Worm (Caenorhabditis elegans) whole organism, late embryonic: Measurements from ENCODE around the gene srh-38.

Experiments
- F13H6.1 ChIP-seq: sonication (generic microtip); optimal IDR thresholded peaks from 2 replicates; lab custom pipeline; 2016; ENCODE audit warnings: missing genetic modification characterization, missing compliant biosample characterization
- K02D7.2 ChIP-seq: sonication (generic microtip); optimal IDR thresholded peaks from 2 replicates; lab custom pipeline; 2017; ENCODE audit warnings: mild to moderate bottlenecking, missing genetic modification characterization, missing compliant biosample characterization
- K09A11.1 ChIP-seq: sonication (generic microtip); optimal IDR thresholded peaks from 2 replicates; lab custom pipeline; 2017; ENCODE audit warnings: antibody characterized with exemption, mild to moderate bottlenecking, missing genetic modification characterization, missing compliant biosample characterization; ENCODE audit not compliant: insufficient read depth
- Y22D7AL.16 ChIP-seq: sonication (generic microtip); optimal IDR thresholded peaks from 2 replicates; lab custom pipeline; 2016; ENCODE audit warnings: missing genetic modification characterization, missing compliant biosample characterization
- ama-1 ChIP-seq: fragments of 150-350 bp; optimal IDR thresholded peaks from 2 replicates; lab custom pipeline; 2014
- ceh-14 ChIP-seq: sonication (generic microtip); optimal IDR thresholded peaks from 2 replicates; lab custom pipeline; 2016; ENCODE audit warnings: missing genotype, missing genetic modification characterization, missing compliant biosample characterization
- ceh-2 ChIP-seq: sonication (generic microtip); optimal IDR thresholded peaks from 2 replicates; lab custom pipeline; 2016; ENCODE audit warnings: missing genotype, missing genetic modification characterization, missing compliant biosample characterization
- ceh-22 ChIP-seq: sonication (generic microtip); optimal IDR thresholded peaks from 2 replicates; lab custom pipeline; 2017; ENCODE audit warnings: missing biosample characterization, missing genetic modification characterization
- ceh-30 ChIP-seq: fragments of 150-350 bp; optimal IDR thresholded peaks from 2 replicates; lab custom pipeline; 2014; ENCODE audit warnings: missing biosample characterization, missing genetic modification characterization
- ceh-31 ChIP-seq: sonication (generic microtip); optimal IDR thresholded peaks from 2 replicates; lab custom pipeline; 2016; ENCODE audit warnings: missing genetic modification characterization, missing compliant biosample characterization
- dmd-4 ChIP-seq: sonication (generic microtip); optimal IDR thresholded peaks from 2 replicates; lab custom pipeline; 2016; ENCODE audit warnings: borderline replicate concordance, missing genetic modification characterization, missing compliant biosample characterization
- dve-1 ChIP-seq: sonication (generic microtip); optimal IDR thresholded peaks from 2 replicates; lab custom pipeline; 2017; ENCODE audit warnings: antibody characterized with exemption, mild to moderate bottlenecking, missing genetic modification characterization, missing compliant biosample characterization
- elt-2 ChIP-seq: sonication (generic microtip); optimal IDR thresholded peaks from 2 replicates; lab custom pipeline; 2016; ENCODE audit warnings: missing genetic modification reagents, missing genetic modification characterization, missing compliant biosample characterization
- ets-4 ChIP-seq: sonication (generic microtip); optimal IDR thresholded peaks from 2 replicates; lab custom pipeline; 2016; ENCODE audit warnings: missing genetic modification characterization, missing compliant biosample characterization
- eyg-1 ChIP-seq: sonication (generic microtip); optimal IDR thresholded peaks from 2 replicates; lab custom pipeline; 2016; ENCODE audit warnings: missing genotype, missing genetic modification characterization, missing compliant biosample characterization
- fax-1 ChIP-seq: sonication (generic microtip); optimal IDR thresholded peaks from 2 replicates; lab custom pipeline; 2016; ENCODE audit warnings: missing genotype, missing genetic modification characterization, missing compliant biosample characterization
- fkh-10 ChIP-seq: fragments of 150-350 bp; optimal IDR thresholded peaks from 2 replicates; lab custom pipeline; 2014; ENCODE audit warnings: missing biosample characterization, missing genetic modification reagents, missing genetic modification characterization
- hlh-13 ChIP-seq: fragments of 200-800 bp; sonication (Bioruptor generic); optimal IDR thresholded peaks from 2 replicates; lab custom pipeline; 2018; ENCODE audit warnings: mild to moderate bottlenecking, missing genetic modification characterization, missing compliant biosample characterization
- hlh-15 ChIP-seq: sonication (generic microtip); optimal IDR thresholded peaks from 2 replicates; lab custom pipeline; 2016; ENCODE audit warnings: missing genetic modification characterization, missing compliant biosample characterization
- hlh-30 ChIP-seq: sonication (generic microtip); optimal IDR thresholded peaks from 2 replicates; lab custom pipeline; 2017; ENCODE audit warnings: antibody characterized with exemption, missing genetic modification characterization, missing compliant biosample characterization; ENCODE audit not compliant: insufficient read depth
- hlh-8 ChIP-seq: sonication (generic microtip); optimal IDR thresholded peaks from 2 replicates; lab custom pipeline; 2016; ENCODE audit warnings: missing genotype, missing genetic modification characterization, missing compliant biosample characterization
- lim-6 ChIP-seq: sonication (generic microtip); optimal IDR thresholded peaks from 2 replicates; lab custom pipeline; 2016; ENCODE audit warnings: missing genetic modification characterization, missing compliant biosample characterization
- lin-11 ChIP-seq: fragments of 200-800 bp; sonication (Bioruptor generic); optimal IDR thresholded peaks from 2 replicates; lab custom pipeline; 2018; ENCODE audit warnings: mild to moderate bottlenecking, missing genetic modification characterization, missing compliant biosample characterization
- madf-2 ChIP-seq: sonication (generic microtip); optimal IDR thresholded peaks from 2 replicates; lab custom pipeline; 2017; ENCODE audit warnings: missing genetic modification characterization, missing compliant biosample characterization
- mec-3 ChIP-seq: sonication (generic microtip); optimal IDR thresholded peaks from 2 replicates; lab custom pipeline; 2016; ENCODE audit warnings: borderline replicate concordance, missing genetic modification characterization, missing compliant biosample characterization
- pag-3 ChIP-seq: sonication (generic microtip); optimal IDR thresholded peaks from 2 replicates; lab custom pipeline; 2016; ENCODE audit warnings: missing compliant biosample characterization, missing genetic modification characterization, borderline replicate concordance
- pat-9 ChIP-seq: fragments of 200-800 bp; sonication (Bioruptor generic); optimal IDR thresholded peaks from 2 replicates; lab custom pipeline; 2018; ENCODE audit warnings: mild to moderate bottlenecking, missing genetic modification characterization, moderate library complexity, missing compliant biosample characterization
- pax-1 ChIP-seq: fragments of 150-350 bp; optimal IDR thresholded peaks from 2 replicates; lab custom pipeline; 2014; ENCODE audit warnings: missing biosample characterization, missing genetic modification characterization
- pha-4 ChIP-seq: fragments of 150-350 bp; optimal IDR thresholded peaks from 2 replicates; lab custom pipeline; 2018; ENCODE audit warnings: missing biosample characterization, missing genetic modification reagents, missing genetic modification characterization
- pqm-1 ChIP-seq: sonication (generic microtip); optimal IDR thresholded peaks from 2 replicates; lab custom pipeline; 2016; ENCODE audit warnings: missing genetic modification characterization, missing compliant biosample characterization
- pros-1 ChIP-seq: fragments of 150-350 bp; optimal IDR thresholded peaks from 2 replicates; lab custom pipeline; 2014; ENCODE audit warnings: missing biosample characterization, missing genetic modification reagents, missing genetic modification characterization
- ref-2 ChIP-seq: sonication (generic microtip); optimal IDR thresholded peaks from 2 replicates; lab custom pipeline; 2016; ENCODE audit warnings: missing genetic modification characterization, missing compliant biosample characterization
- rnt-1 ChIP-seq: sonication (generic microtip); optimal IDR thresholded peaks from 2 replicates; lab custom pipeline; 2016; ENCODE audit warnings: missing genetic modification characterization, missing compliant biosample characterization
- sdc-2 ChIP-seq: sonication (generic microtip); optimal IDR thresholded peaks from 2 replicates; lab custom pipeline; 2016; ENCODE audit warnings: missing genotype, missing genetic modification characterization, missing compliant biosample characterization
- sox-4 ChIP-seq: sonication (generic microtip); optimal IDR thresholded peaks from 2 replicates; lab custom pipeline; 2017; ENCODE audit warnings: mild to moderate bottlenecking, missing genetic modification characterization, inconsistent platforms, missing compliant biosample characterization
- syd-9 ChIP-seq: sonication (generic microtip); optimal IDR thresholded peaks from 2 replicates; lab custom pipeline; 2016; ENCODE audit warnings: mild to moderate bottlenecking, missing genetic modification characterization, moderate library complexity, missing compliant biosample characterization
- tbx-7 ChIP-seq: sonication (generic microtip); optimal IDR thresholded peaks from 2 replicates; lab custom pipeline; 2016; ENCODE audit warnings: missing genotype, missing genetic modification characterization, missing compliant biosample characterization
- unc-55 ChIP-seq: sonication (generic microtip); optimal IDR thresholded peaks from 2 replicates; lab custom pipeline; 2017; ENCODE audit warnings: missing biosample characterization, missing genetic modification reagents, missing genetic modification characterization
- unc-86 ChIP-seq: sonication (generic microtip); optimal IDR thresholded peaks from 2 replicates; lab custom pipeline; 2016; ENCODE audit warnings: missing genetic modification characterization, missing compliant biosample characterization
- zip-5 ChIP-seq: sonication (generic microtip); optimal IDR thresholded peaks from 2 replicates; lab custom pipeline; 2016; ENCODE audit warnings: missing genetic modification characterization, missing compliant biosample characterization

srh-38 gene

DNA sequence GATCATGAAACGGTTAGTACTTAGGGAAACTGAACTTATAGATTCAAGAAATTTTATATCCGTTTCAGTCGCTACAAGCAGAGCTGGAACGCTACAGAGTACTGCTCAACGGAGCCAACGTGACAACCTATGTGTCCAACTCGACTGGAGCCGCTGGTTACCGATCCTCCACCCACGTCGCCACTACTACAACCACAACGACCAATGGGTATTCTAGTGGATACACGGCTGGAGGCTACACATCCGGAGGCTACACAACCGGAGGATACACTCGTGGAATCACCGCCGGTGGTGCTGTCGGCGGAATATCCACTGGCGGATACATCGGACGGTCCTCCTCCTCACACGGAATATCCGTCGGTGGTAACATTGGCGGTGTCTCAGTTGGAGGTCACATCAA lies 39.4 kb downstream of the srh-38 start:
- TF ChIP-seq ref-2 (tag; lab: Kevin White, UChicago) (no peak), zip-5 (no peak), fkh-10 (GFP tag; lab: Kevin White, UChicago) (no peak), rnt-1 (tag; lab: Kevin White, UChicago) (no peak), eyg-1 (tag; lab: Kevin White, UChicago) (no peak), ets-4 (tag; lab: Kevin White, UChicago) (no peak), F13H6.1 (tag; lab: Kevin White, UChicago) (no peak), pqm-1 (tag; lab: Kevin White, UChicago) (no peak), pros-1 (tag; lab: Kevin White, UChicago) (no peak)

DNA sequence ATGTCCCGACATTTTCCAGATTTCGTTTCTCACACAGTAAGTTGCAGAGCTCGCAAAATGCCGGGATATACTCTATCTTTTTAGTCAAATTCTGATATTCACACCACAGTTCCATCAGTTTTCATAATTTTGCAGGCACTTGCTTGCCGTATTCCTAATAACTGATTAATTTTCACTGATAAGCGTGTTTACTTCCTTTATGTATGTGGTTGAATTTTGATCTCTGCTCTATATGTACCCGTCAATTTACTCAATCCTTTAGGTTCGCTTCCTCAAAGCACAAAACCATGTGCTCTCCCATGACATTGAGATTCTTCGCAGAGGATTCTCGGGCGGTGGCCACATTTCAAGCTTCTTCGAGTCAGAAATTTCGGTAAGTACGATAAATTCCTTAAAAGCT lies 40.9 kb downstream of the srh-38 start:
- TF ChIP-seq sdc-2 (tag; lab: Kevin White, UChicago), result no peak
- no peak for TF ChIP-seq ceh-2
- no peak for TF ChIP-seq ceh-30
- no peak for TF ChIP-seq tbx-7 (tag; lab: Kevin White, UChicago)
- no peak for TF ChIP-seq unc-55 (GFP tag; lab: Kevin White, UChicago)
- no peak for TF ChIP-seq elt-2 (tag; lab: Kevin White, UChicago)
- TF ChIP-seq pros-1 (tag; lab: Kevin White, UChicago), result no peak
- no peak for TF ChIP-seq ref-2 (tag; lab: Kevin White, UChicago)
- no peak for TF ChIP-seq dmd-4 (tag; lab: Kevin White, UChicago)
- TF ChIP-seq madf-2 (tag; lab: Kevin White, UChicago), result no peak
- TF ChIP-seq ceh-14, result no peak
- TF ChIP-seq hlh-30 (tag; lab: Kevin White, UChicago), result no peak
- TF ChIP-seq unc-86 (tag; lab: Kevin White, UChicago), result no peak
- TF ChIP-seq fax-1 (tag; lab: Kevin White, UChicago), result no peak
- no peak for TF ChIP-seq pax-1 (tag; lab: Kevin White, UChicago)
- TF ChIP-seq pag-3 (tag; lab: Kevin White, UChicago), result no peak
- no peak for TF ChIP-seq Y22D7AL.16 (tag; lab: Kevin White, UChicago)
- no peak for TF ChIP-seq ama-1 (lab: Kevin White, UChicago)

DNA sequence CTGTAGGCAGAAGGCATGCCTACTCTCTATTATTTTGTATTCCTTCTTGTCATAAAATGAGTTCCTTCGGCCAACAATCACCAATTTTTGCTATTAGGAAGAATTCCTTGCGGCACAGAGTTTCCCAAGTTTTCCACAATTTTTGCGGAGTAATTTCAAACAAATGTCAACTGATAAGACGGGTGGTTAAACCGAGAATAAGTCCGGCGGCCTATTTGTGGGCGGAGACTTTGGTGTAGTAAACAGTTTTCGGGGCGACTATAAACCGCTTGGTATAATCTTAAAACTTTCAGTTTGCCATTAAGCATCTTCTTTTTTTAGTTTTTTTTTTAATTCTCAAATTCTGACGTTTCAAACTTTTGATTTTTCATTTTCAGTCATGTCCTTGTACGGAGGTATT lies 41.5 kb downstream of the srh-38 start, which contains the start of gene ifc-1:
Gene ifc-1 (plus strand): TSS at position 378 of the 400 bp plus-strand sequence.
- no peak for TF ChIP-seq pha-4 (tag; lab: Kevin White, UChicago)
- no peak for TF ChIP-seq fax-1 (tag; lab: Kevin White, UChicago)
- TF ChIP-seq K02D7.2 (tag; lab: Kevin White, UChicago), result no peak
- no peak for TF ChIP-seq pag-3 (tag; lab: Kevin White, UChicago)
- TF ChIP-seq sdc-2 (tag; lab: Kevin White, UChicago), result no peak
- no peak for TF ChIP-seq K09A11.1 (tag; lab: Kevin White, UChicago)
- TF ChIP-seq pat-9 (tag; lab: Kevin White, UChicago), result no peak
- no peak for TF ChIP-seq ceh-14
- no peak for TF ChIP-seq lin-11 (tag; lab: Kevin White, UChicago)
- no peak for TF ChIP-seq hlh-8 (tag; lab: Kevin White, UChicago)
- no peak for TF ChIP-seq hlh-15 (tag; lab: Kevin White, UChicago)

DNA sequence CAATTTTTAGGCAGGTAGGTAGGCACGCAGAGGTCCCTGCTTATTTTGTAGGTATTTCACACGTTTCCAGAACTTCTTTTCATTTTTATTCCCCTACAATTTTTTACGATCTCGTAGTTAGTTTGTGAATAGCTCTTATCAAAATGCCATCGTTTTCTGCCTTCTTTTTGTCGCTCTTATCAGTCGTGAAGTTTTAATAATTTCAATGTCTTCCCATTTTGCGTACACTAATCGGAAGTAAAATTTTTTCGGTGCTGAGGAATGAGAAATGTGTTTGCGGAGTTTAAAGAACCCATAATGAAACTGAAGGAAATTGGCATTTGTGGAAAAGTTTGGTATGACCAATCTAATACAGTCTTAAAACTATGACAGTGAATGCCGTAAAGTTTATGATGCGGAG lies 42.1 kb downstream of the srh-38 start:
- TF ChIP-seq elt-2 (tag; lab: Kevin White, UChicago) (peak; percentile 26), lim-6 (tag; lab: Kevin White, UChicago) (no peak), pros-1 (tag; lab: Kevin White, UChicago) (no peak)

DNA sequence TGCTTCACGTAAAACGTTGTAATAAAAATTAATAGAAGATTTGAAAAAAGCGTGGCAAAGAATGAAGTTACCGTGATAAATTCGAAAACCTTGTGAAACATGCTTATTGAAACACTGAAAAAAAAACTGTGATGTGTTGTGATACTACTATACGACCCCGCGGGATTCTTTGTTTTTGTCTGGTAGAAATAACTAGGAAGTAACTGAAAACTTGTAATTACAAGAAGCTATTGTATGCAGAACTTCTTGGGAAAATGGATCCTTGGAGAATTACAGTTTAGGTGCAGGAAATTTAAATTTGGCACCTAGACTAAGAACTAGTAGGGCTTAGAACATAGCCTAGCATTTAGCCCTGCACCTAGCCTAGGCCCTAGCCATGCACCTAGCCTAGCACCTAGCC lies 42.7 kb downstream of the srh-38 start, which contains the start of gene str-39:
Gene str-39 (minus strand): TSS at position 101 of the 400 bp plus-strand sequence.
- no peak for TF ChIP-seq K02D7.2 (tag; lab: Kevin White, UChicago)
- TF ChIP-seq dve-1, result no peak
- no peak for TF ChIP-seq tbx-7 (tag; lab: Kevin White, UChicago)
- TF ChIP-seq hlh-13 (GFP tag; lab: Kevin White, UChicago), result no peak
- no peak for TF ChIP-seq lin-11 (tag; lab: Kevin White, UChicago)
- TF ChIP-seq pag-3 (tag; lab: Kevin White, UChicago), result no peak
- TF ChIP-seq ceh-22 (tag; lab: Kevin White, UChicago), result no peak
- TF ChIP-seq pqm-1 (tag; lab: Kevin White, UChicago), result no peak
- TF ChIP-seq sox-4, result no peak
- no peak for TF ChIP-seq mec-3 (tag; lab: Kevin White, UChicago)
- TF ChIP-seq syd-9, result no peak
- TF ChIP-seq ceh-31 (tag; lab: Kevin White, UChicago), result no peak
- TF ChIP-seq pha-4 (tag; lab: Kevin White, UChicago), result no peak
